Fruit fly (Drosophila melanogaster) whole organism, embryonic: ENCODE results near the gene CG6414.

ENCODE experiments used
- CG10267 ChIP-seq: fragments of 200-800 bp; sonication (Bioruptor generic); optimal IDR thresholded peaks from 2 replicates; lab custom pipeline; 2018; ENCODE audit warnings: missing biosample characterization, mild to moderate bottlenecking, missing genetic modification characterization, moderate library complexity
- CG10431 ChIP-seq: fragments of 200-800 bp; sonication (Bioruptor generic); optimal IDR thresholded peaks from 3 replicates; lab custom pipeline; 2018; ENCODE audit warnings: missing biosample characterization, mild to moderate bottlenecking, missing genetic modification characterization
- CG10959 ChIP-seq: fragments of 200-800 bp; sonication (Bioruptor generic); IDR thresholded peaks from 2 replicates; pipeline ENCODE4 v1.3.6; 2022; ENCODE audit warnings: missing biosample characterization, missing genetic modification characterization
- CG11085 ChIP-seq: fragments of 200-800 bp; sonication (Bioruptor generic); IDR thresholded peaks from 2 replicates; pipeline ENCODE4 v1.3.6; 2022; ENCODE audit warnings: missing biosample characterization, missing genetic modification characterization
- CG12155 ChIP-seq: fragments of 200-800 bp; sonication (Bioruptor generic); optimal IDR thresholded peaks from 3 replicates; lab custom pipeline; 2016; ENCODE audit warnings: missing biosample characterization, missing genetic modification characterization
- CG14667 ChIP-seq: fragments of 200-800 bp; sonication (Bioruptor generic); IDR thresholded peaks from 2 replicates; pipeline ENCODE4 v1.3.6; 2022; ENCODE audit warnings: missing biosample characterization, missing genetic modification characterization
- CG15269 ChIP-seq: fragments of 200-800 bp; sonication (Bioruptor generic); optimal IDR thresholded peaks from 2 replicates; lab custom pipeline; 2018; ENCODE audit warnings: missing biosample characterization, mild to moderate bottlenecking, missing genetic modification characterization, moderate library complexity
- CG1602 ChIP-seq: fragments of 200-800 bp; sonication (Bioruptor generic); optimal IDR thresholded peaks from 3 replicates; lab custom pipeline; 2016; ENCODE audit warnings: missing biosample characterization, missing genetic modification characterization
- CG1647 ChIP-seq: fragments of 200-800 bp; sonication (Bioruptor generic); optimal IDR thresholded peaks from 3 replicates; lab custom pipeline; 2016; ENCODE audit warnings: missing biosample characterization, missing genetic modification characterization
- CG16815 ChIP-seq: fragments of 200-800 bp; sonication (Bioruptor generic); optimal IDR thresholded peaks from 3 replicates; lab custom pipeline; 2017; ENCODE audit warnings: missing biosample characterization, mild to moderate bottlenecking, missing genetic modification characterization
- CG3407 ChIP-seq: fragments of 200-800 bp; sonication (Bioruptor generic); optimal IDR thresholded peaks from 2 replicates; lab custom pipeline; 2018; ENCODE audit warnings: missing biosample characterization, mild to moderate bottlenecking, missing genetic modification characterization
- CG34224 ChIP-seq: fragments of 200-800 bp; sonication (Bioruptor generic); IDR thresholded peaks from 3 replicates; pipeline ENCODE4 v1.3.6; 2022; ENCODE audit warnings: missing biosample characterization, missing genetic modification characterization; ENCODE audit not compliant: partially characterized antibody
- CG3726 ChIP-seq: fragments of 200-800 bp; sonication (Bioruptor generic); IDR thresholded peaks from 3 replicates; pipeline ENCODE4, ENCODE4 v1.3.6; 2022; ENCODE audit warnings: missing biosample characterization, missing genetic modification characterization
- CG4328 ChIP-seq: fragments of 200-800 bp; sonication (Bioruptor generic); optimal IDR thresholded peaks from 3 replicates; lab custom pipeline; 2017; ENCODE audit warnings: missing biosample characterization, missing genetic modification reagents, missing genetic modification characterization
- CG4617 ChIP-seq: fragments of 200-800 bp; sonication (Bioruptor generic); optimal IDR thresholded peaks from 3 replicates; lab custom pipeline; 2016; ENCODE audit warnings: missing biosample characterization, missing genetic modification characterization, borderline replicate concordance
- CG6791 ChIP-seq: fragments of 200-800 bp; sonication (Bioruptor generic); IDR thresholded peaks from 3 replicates; pipeline ENCODE4 v1.3.6; 2022; ENCODE audit warnings: missing biosample characterization, missing genetic modification characterization; ENCODE audit not compliant: partially characterized antibody
- CG7556 ChIP-seq: fragments of 200-800 bp; sonication (Bioruptor generic); optimal IDR thresholded peaks from 2 replicates; lab custom pipeline; 2017; ENCODE audit warnings: missing biosample characterization, mild to moderate bottlenecking, missing genetic modification characterization
- CG7928 ChIP-seq: fragments of 200-800 bp; sonication (Bioruptor generic); optimal IDR thresholded peaks from 2 replicates; lab custom pipeline; 2017; ENCODE audit warnings: missing biosample characterization, mild to moderate bottlenecking, missing genetic modification characterization
- CG7963 ChIP-seq: fragments of 200-800 bp; sonication (Bioruptor generic); IDR thresholded peaks from 3 replicates; pipeline ENCODE4 v1.3.6; 2022; ENCODE audit warnings: missing biosample characterization, missing genetic modification characterization; ENCODE audit not compliant: partially characterized antibody
- CG9727 ChIP-seq: fragments of 200-800 bp; sonication (Bioruptor generic); optimal IDR thresholded peaks from 3 replicates; lab custom pipeline; 2017; ENCODE audit warnings: missing biosample characterization, mild to moderate bottlenecking, missing genetic modification characterization
- D19A ChIP-seq: fragments of 200-800 bp; optimal IDR thresholded peaks from 3 replicates; lab custom pipeline; 2019; ENCODE audit warnings: missing biosample characterization, mild to moderate bottlenecking, missing genetic modification characterization, moderate library complexity
- Dbx ChIP-seq: fragments of 200-800 bp; sonication (Bioruptor generic); IDR thresholded peaks from 3 replicates; pipeline ENCODE4 v1.3.6; 2022; ENCODE audit warnings: missing biosample characterization, missing genetic modification characterization
- HLH4C ChIP-seq: fragments of 200-800 bp; sonication (Bioruptor generic); IDR thresholded peaks from 3 replicates; pipeline ENCODE4 v1.3.6; 2022; ENCODE audit warnings: missing biosample characterization, missing genetic modification characterization; ENCODE audit not compliant: partially characterized antibody
- NC2β ChIP-seq: fragments of 200-800 bp; sonication (Bioruptor generic); optimal IDR thresholded peaks from 2 replicates; lab custom pipeline; 2016; ENCODE audit warnings: missing biosample characterization, missing genetic modification characterization
- NK7.1 ChIP-seq: fragments of 200-800 bp; sonication (Bioruptor generic); optimal IDR thresholded peaks from 3 replicates; lab custom pipeline; 2016; ENCODE audit warnings: missing biosample characterization, missing genetic modification characterization
- Nf-YC ChIP-seq: fragments of 200-800 bp; optimal IDR thresholded peaks from 3 replicates; lab custom pipeline; 2019; ENCODE audit warnings: missing biosample characterization, mild to moderate bottlenecking, missing genetic modification characterization, moderate library complexity
- PHDP ChIP-seq: fragments of 200-800 bp; sonication (Bioruptor generic); optimal IDR thresholded peaks from 3 replicates; lab custom pipeline; 2018; ENCODE audit warnings: missing biosample characterization, mild to moderate bottlenecking, missing genetic modification characterization, moderate library complexity
- Rx ChIP-seq: fragments of 200-800 bp; sonication (Bioruptor generic); IDR thresholded peaks from 2 replicates; pipeline ENCODE4 v1.3.6; 2022; ENCODE audit warnings: missing biosample characterization, missing genetic modification characterization
- aop ChIP-seq: fragments of 200-800 bp; sonication (Bioruptor generic); IDR thresholded peaks from 2 replicates; pipeline ENCODE4 v1.3.6; 2022; ENCODE audit warnings: missing biosample characterization, missing genetic modification characterization
- bcd ChIP-seq: fragments of 200-800 bp; sonication (Bioruptor generic); optimal IDR thresholded peaks from 2 replicates; lab custom pipeline; 2017; ENCODE audit warnings: missing biosample characterization, mild to moderate bottlenecking, missing genetic modification characterization
- bowl ChIP-seq: fragments of 200-800 bp; sonication (Bioruptor generic); IDR thresholded peaks from 2 replicates; pipeline ENCODE4 v1.3.6; 2022; ENCODE audit warnings: missing biosample characterization, missing genetic modification characterization
- cato ChIP-seq: fragments of 200-800 bp; sonication (Bioruptor generic); optimal IDR thresholded peaks from 2 replicates; lab custom pipeline; 2016; ENCODE audit warnings: missing biosample characterization, missing genetic modification characterization, borderline replicate concordance
- crc ChIP-seq: fragments of 200-800 bp; sonication (Bioruptor generic); optimal IDR thresholded peaks from 2 replicates; lab custom pipeline; 2016; ENCODE audit warnings: missing biosample characterization, missing genetic modification characterization
- disco-r ChIP-seq: fragments of 200-800 bp; sonication (Bioruptor generic); optimal IDR thresholded peaks from 2 replicates; lab custom pipeline; 2016; ENCODE audit warnings: missing biosample characterization, missing genetic modification characterization
- dm ChIP-seq: fragments of 200-800 bp; sonication (Bioruptor generic); optimal IDR thresholded peaks from 3 replicates; lab custom pipeline; 2016; ENCODE audit warnings: missing biosample characterization, missing genetic modification characterization
- dpn ChIP-seq, 2 experiments: fragments of 200-800 bp; sonication (Bioruptor generic); optimal IDR thresholded peaks; 3 replicates each; lab custom pipeline; 2016; ENCODE audit warnings: missing biosample characterization in 2 of 2, missing genetic modification characterization in 2 of 2
- exex ChIP-seq: fragments of 200-800 bp; sonication (Bioruptor generic); optimal IDR thresholded peaks from 4 replicates; lab custom pipeline; 2018; ENCODE audit warnings: missing biosample characterization, mild to moderate bottlenecking, missing genetic modification characterization, moderate library complexity
- fru ChIP-seq: fragments of >200 bp; optimal IDR thresholded peaks from 2 replicates; lab custom pipeline; 2017
- fu2 ChIP-seq: fragments of 200-800 bp; sonication (Bioruptor generic); optimal IDR thresholded peaks from 2 replicates; lab custom pipeline; 2016; ENCODE audit warnings: missing biosample characterization, missing genetic modification characterization
- gcm ChIP-seq: fragments of 200-800 bp; sonication (Bioruptor generic); optimal IDR thresholded peaks from 2 replicates; lab custom pipeline; 2019; ENCODE audit warnings: missing biosample characterization, mild to moderate bottlenecking, missing genetic modification characterization, moderate library complexity
- gem ChIP-seq: fragments of 200-800 bp; sonication (Bioruptor generic); optimal IDR thresholded peaks from 2 replicates; lab custom pipeline; 2019; ENCODE audit warnings: missing biosample characterization, mild to moderate bottlenecking, missing genetic modification characterization, moderate library complexity
- insv ChIP-seq, 2 experiments: fragments of 200-800 bp; sonication (Bioruptor generic); optimal IDR thresholded peaks; 3 replicates each; lab custom pipeline; 2016 to 2018; ENCODE audit warnings: missing biosample characterization in 2 of 2, missing genetic modification characterization in 2 of 2
- jumu ChIP-seq: fragments of 200-800 bp; sonication (Bioruptor generic); optimal IDR thresholded peaks from 3 replicates; lab custom pipeline; 2016; ENCODE audit warnings: missing biosample characterization, missing genetic modification characterization
- lbe ChIP-seq: fragments of 200-800 bp; sonication (Bioruptor generic); optimal IDR thresholded peaks from 2 replicates; lab custom pipeline; 2016; ENCODE audit warnings: missing biosample characterization, mild to moderate bottlenecking, missing genetic modification characterization
- lov ChIP-seq, 2 experiments: fragments of 200-800 bp in 1 of 2; fragments of >200 bp in 1 of 2; sonication (Bioruptor generic) in 1 of 2; IDR thresholded peaks in 1 of 2; optimal IDR thresholded peaks in 1 of 2; 2 replicates in 1 of 2; 3 replicates in 1 of 2; pipeline versions ENCODE4 v1.3.6 to Lab custom; 2017 to 2022; ENCODE audit warnings: missing biosample characterization in 1 of 2, missing genetic modification characterization in 1 of 2
- mam ChIP-seq: fragments of 200-800 bp; sonication (Bioruptor generic); optimal IDR thresholded peaks from 3 replicates; lab custom pipeline; 2016; ENCODE audit warnings: missing biosample characterization, missing genetic modification characterization
- mirr ChIP-seq: fragments of 200-800 bp; sonication (Bioruptor generic); optimal IDR thresholded peaks from 3 replicates; lab custom pipeline; 2018; ENCODE audit warnings: missing biosample characterization, mild to moderate bottlenecking, missing genetic modification characterization
- nom ChIP-seq: fragments of 200-800 bp; sonication (Bioruptor generic); optimal IDR thresholded peaks from 2 replicates; lab custom pipeline; 2017; ENCODE audit warnings: missing biosample characterization, missing genetic modification characterization, mild to moderate bottlenecking, moderate library complexity, missing genetic modification reagents
- pros ChIP-seq: fragments of 200-800 bp; sonication (Bioruptor generic); optimal IDR thresholded peaks from 3 replicates; lab custom pipeline; 2019; ENCODE audit warnings: missing biosample characterization, mild to moderate bottlenecking, missing genetic modification characterization, moderate library complexity
- sob ChIP-seq: fragments of 200-800 bp; sonication (Bioruptor generic); IDR thresholded peaks from 2 replicates; pipeline ENCODE4 v1.3.6; 2022; ENCODE audit warnings: missing biosample characterization, missing genetic modification characterization
- wdn ChIP-seq: fragments of 200-800 bp; sonication (Bioruptor generic); IDR thresholded peaks from 2 replicates; pipeline ENCODE4 v1.3.6; 2022; ENCODE audit warnings: missing biosample characterization, missing genetic modification characterization

The CG6414 gene

DNA sequence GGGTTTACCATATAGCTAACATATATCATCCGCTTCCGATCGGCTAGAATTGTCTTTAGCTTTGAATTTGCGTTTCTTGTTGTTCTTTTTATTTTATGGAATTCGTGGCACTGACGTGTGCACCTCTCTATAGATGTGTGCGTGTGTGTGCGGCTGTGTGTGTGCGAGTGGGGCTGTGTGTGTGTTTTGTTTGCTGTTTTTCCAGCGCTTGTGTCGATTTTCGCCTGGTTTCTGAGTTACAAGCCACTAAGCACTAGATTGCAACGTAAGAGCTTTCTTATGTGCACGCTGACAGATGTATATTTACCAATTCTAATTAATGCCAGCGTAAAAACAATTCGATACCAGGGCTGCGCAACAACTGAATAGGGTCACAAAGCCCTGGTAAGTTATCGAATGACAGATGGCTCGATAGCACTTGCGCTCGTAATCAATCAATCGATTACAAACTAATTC lies 6.2 kb downstream of the CG6414 start, which contains the start of gene lva (continued):
- no peak for TF ChIP-seq exex (tag; lab: Kevin White, UChicago)
- no peak for TF ChIP-seq CG12155 (GFP tag; lab: Kevin White, UChicago)
- no peak for TF ChIP-seq nom (GFP tag; lab: Kevin White, UChicago)
- no peak for TF ChIP-seq lov (optimal IDR thresholded peaks at IDR 0.05; lab: Kevin White, UChicago)
- TF ChIP-seq lov (GFP tag; IDR thresholded peaks at IDR 0.05; lab: Robert Waterston, UW) = no peak
- TF ChIP-seq CG16815 (GFP tag; lab: Kevin White, UChicago) = no peak
- TF ChIP-seq CG7963 (GFP tag; lab: Robert Waterston, UW) = 0 out of 3 replicates have a peak, but pooled peaks have one; percentile 44
- peak; percentile 63 for TF ChIP-seq CG6791 (GFP tag; lab: Robert Waterston, UW)
- no peak for TF ChIP-seq CG15269 (tag; lab: Kevin White, UChicago)
- peak; percentile 97 for TF ChIP-seq CG4617 (GFP tag; lab: Kevin White, UChicago)
- no peak for TF ChIP-seq CG10267
- TF ChIP-seq NK7.1 (GFP tag; lab: Kevin White, UChicago) = no peak
- TF ChIP-seq jumu = no peak
- no peak for TF ChIP-seq Rx (GFP tag; lab: Robert Waterston, UW)
- TF ChIP-seq fu2 (GFP tag; lab: Kevin White, UChicago) = no peak
- no peak for TF ChIP-seq Nf-YC (tag; lab: Kevin White, UChicago)
- TF ChIP-seq CG7928 (GFP tag; lab: Kevin White, UChicago) = peak; percentile 98
- no peak for TF ChIP-seq D19A
- TF ChIP-seq CG1647 (GFP tag; lab: Kevin White, UChicago) = no peak
- no peak for TF ChIP-seq cato (GFP tag; lab: Kevin White, UChicago)
- TF ChIP-seq CG1602 (GFP tag; lab: Kevin White, UChicago) = no peak
- TF ChIP-seq aop (GFP tag; lab: Robert Waterston, UW) = no peak
- TF ChIP-seq CG34224 (GFP tag; lab: Robert Waterston, UW) = peak; percentile 19; the same call in 1 of the 3 replicates
- TF ChIP-seq sob = no peak
- peak in 1 of 2 experiments; percentile 17 for TF ChIP-seq insv (GFP tag; optimal IDR thresholded peaks at IDR 0.05; lab: Kevin White, UChicago)
- TF ChIP-seq pros (GFP tag; lab: Kevin White, UChicago) = no peak
- TF ChIP-seq dm (GFP tag; lab: Kevin White, UChicago) = no peak
- no peak for TF ChIP-seq CG3726
- no peak for TF ChIP-seq CG14667 (GFP tag; lab: Robert Waterston, UW)
- TF ChIP-seq HLH4C (GFP tag; lab: Robert Waterston, UW) = peak; percentile 59
- TF ChIP-seq lbe (GFP tag; lab: Kevin White, UChicago) = no peak
- TF ChIP-seq CG4328 (GFP tag; lab: Kevin White, UChicago) = no peak
- TF ChIP-seq mirr = no peak
- no peak for TF ChIP-seq fru
- no peak for TF ChIP-seq bcd (GFP tag; lab: Kevin White, UChicago)
- no peak for TF ChIP-seq NC2β (GFP tag; lab: Kevin White, UChicago)
- no peak for TF ChIP-seq CG11085 (GFP tag; lab: Robert Waterston, UW)
- TF ChIP-seq dpn (GFP tag; optimal IDR thresholded peaks at IDR 0.05; lab: Kevin White, UChicago) = no peak
- no peak for TF ChIP-seq mam (GFP tag; lab: Kevin White, UChicago)
- TF ChIP-seq bowl (GFP tag; lab: Robert Waterston, UW) = no peak
- no peak for TF ChIP-seq CG10431
- TF ChIP-seq gcm (GFP tag; lab: Kevin White, UChicago) = no peak
- no peak for TF ChIP-seq CG9727 (GFP tag; lab: Kevin White, UChicago)
- no peak for TF ChIP-seq CG3407 (GFP tag; lab: Kevin White, UChicago)
- TF ChIP-seq wdn (GFP tag; lab: Robert Waterston, UW) = no peak
- TF ChIP-seq Dbx = no peak
- TF ChIP-seq CG7556 (GFP tag; lab: Kevin White, UChicago) = no peak
- no peak for TF ChIP-seq gem
- no peak for TF ChIP-seq PHDP (tag; lab: Kevin White, UChicago)
- TF ChIP-seq CG10959 (GFP tag; lab: Robert Waterston, UW) = no peak
- no peak for TF ChIP-seq disco-r (GFP tag; lab: Kevin White, UChicago)
- no peak for TF ChIP-seq crc (GFP tag; lab: Kevin White, UChicago)
